Fruit fly (Drosophila melanogaster) whole organism, embryonic: ENCODE measurements around the gene JMJD5.

Experiments used
- B-H2 ChIP-seq: fragments of 200-800 bp; sonication (Bioruptor generic); optimal IDR thresholded peaks from 2 replicates; lab custom pipeline; 2018; ENCODE audit warnings: missing biosample characterization, mild to moderate bottlenecking, missing genetic modification characterization
- CG10267 ChIP-seq: fragments of 200-800 bp; sonication (Bioruptor generic); optimal IDR thresholded peaks from 2 replicates; lab custom pipeline; 2018; ENCODE audit warnings: missing biosample characterization, mild to moderate bottlenecking, missing genetic modification characterization, moderate library complexity
- CG11085 ChIP-seq: fragments of 200-800 bp; sonication (Bioruptor generic); IDR thresholded peaks from 2 replicates; pipeline ENCODE4 v1.3.6; 2022; ENCODE audit warnings: missing biosample characterization, missing genetic modification characterization
- CG12391 ChIP-seq: fragments of 200-800 bp; sonication (Bioruptor generic); optimal IDR thresholded peaks from 3 replicates; lab custom pipeline; 2018; ENCODE audit warnings: missing biosample characterization, mild to moderate bottlenecking, missing genetic modification characterization, moderate library complexity
- CG13296 ChIP-seq: fragments of 200-800 bp; sonication (Bioruptor generic); optimal IDR thresholded peaks from 3 replicates; lab custom pipeline; 2018; ENCODE audit warnings: missing biosample characterization, mild to moderate bottlenecking, missing genetic modification characterization
- CG13424 ChIP-seq: fragments of 200-800 bp; sonication (Bioruptor generic); optimal IDR thresholded peaks from 2 replicates; lab custom pipeline; 2019; ENCODE audit warnings: missing biosample characterization, mild to moderate bottlenecking, missing genetic modification characterization, moderate library complexity
- CG15479 ChIP-seq: fragments of 200-800 bp; sonication (Bioruptor generic); optimal IDR thresholded peaks from 3 replicates; lab custom pipeline; 2019; ENCODE audit warnings: missing biosample characterization, mild to moderate bottlenecking, missing genetic modification characterization, moderate library complexity
- CG1647 ChIP-seq: fragments of 200-800 bp; sonication (Bioruptor generic); optimal IDR thresholded peaks from 3 replicates; lab custom pipeline; 2016; ENCODE audit warnings: missing biosample characterization, missing genetic modification characterization
- CG18262 ChIP-seq: fragments of 200-800 bp; optimal IDR thresholded peaks from 3 replicates; lab custom pipeline; 2019; ENCODE audit warnings: missing biosample characterization, mild to moderate bottlenecking, missing genetic modification characterization, moderate library complexity
- CG2202 ChIP-seq: fragments of 200-800 bp; sonication (Bioruptor generic); optimal IDR thresholded peaks from 2 replicates; lab custom pipeline; 2018; ENCODE audit warnings: missing biosample characterization, mild to moderate bottlenecking, missing genetic modification characterization
- CG2712 ChIP-seq: fragments of 200-800 bp; optimal IDR thresholded peaks from 3 replicates; lab custom pipeline; 2019; ENCODE audit warnings: missing biosample characterization, mild to moderate bottlenecking, missing genetic modification characterization, moderate library complexity
- CG32772 ChIP-seq: fragments of 200-800 bp; sonication (Bioruptor generic); IDR thresholded peaks from 2 replicates; pipeline ENCODE4 v1.3.6; 2022; ENCODE audit warnings: missing biosample characterization, missing genetic modification characterization
- CG3407 ChIP-seq: fragments of 200-800 bp; sonication (Bioruptor generic); optimal IDR thresholded peaks from 2 replicates; lab custom pipeline; 2018; ENCODE audit warnings: missing biosample characterization, mild to moderate bottlenecking, missing genetic modification characterization
- CG7928 ChIP-seq: fragments of 200-800 bp; sonication (Bioruptor generic); optimal IDR thresholded peaks from 2 replicates; lab custom pipeline; 2017; ENCODE audit warnings: missing biosample characterization, mild to moderate bottlenecking, missing genetic modification characterization
- CG8359 ChIP-seq: fragments of 200-800 bp; sonication (Bioruptor generic); optimal IDR thresholded peaks from 2 replicates; lab custom pipeline; 2017; ENCODE audit warnings: missing biosample characterization, mild to moderate bottlenecking, missing genetic modification characterization, borderline replicate concordance
- CG8388 ChIP-seq: fragments of 200-800 bp; sonication (Bioruptor generic); optimal IDR thresholded peaks from 2 replicates; lab custom pipeline; 2019; ENCODE audit warnings: missing biosample characterization, mild to moderate bottlenecking, missing genetic modification characterization, moderate library complexity
- CkIIα-i1 ChIP-seq: fragments of 200-800 bp; sonication (Bioruptor generic); IDR thresholded peaks from 2 replicates; pipeline ENCODE4 v1.3.6; 2022; ENCODE audit warnings: missing biosample characterization, missing genetic modification characterization
- D ChIP-seq, 2 experiments: fragments of 200-800 bp in 1 of 2; fragments of >200 bp in 1 of 2; sonication (Bioruptor generic) in 1 of 2; optimal IDR thresholded peaks; 2 replicates in 1 of 2; 3 replicates in 1 of 2; lab custom pipeline; 2017; ENCODE audit warnings: mild to moderate bottlenecking in 1 of 2, missing biosample characterization in 1 of 2, missing genetic modification characterization in 1 of 2, missing genetic modification reagents in 1 of 2
- E2f2 ChIP-seq: fragments of 200-800 bp; sonication (Bioruptor generic); IDR thresholded peaks from 2 replicates; pipeline ENCODE4 v1.3.6; 2022; ENCODE audit warnings: missing biosample characterization, missing genetic modification characterization
- Ets65A ChIP-seq: fragments of 200-800 bp; sonication (Bioruptor generic); peaks from one replicate; lab custom pipeline; 2016; ENCODE audit warnings: missing biosample characterization, missing genetic modification characterization
- Fer2 ChIP-seq: fragments of 200-800 bp; sonication (Bioruptor generic); optimal IDR thresholded peaks from 2 replicates; lab custom pipeline; 2018; ENCODE audit warnings: missing biosample characterization, mild to moderate bottlenecking, missing genetic modification characterization, moderate library complexity
- Gug ChIP-seq: fragments of 200-800 bp; sonication (Bioruptor generic); IDR thresholded peaks from 4 replicates; pipeline ENCODE4 v1.3.6; 2022; ENCODE audit warnings: missing biosample characterization, missing genetic modification characterization
- Hey ChIP-seq: fragments of 200-800 bp; sonication (Bioruptor generic); optimal IDR thresholded peaks from 3 replicates; lab custom pipeline; 2018; ENCODE audit warnings: missing biosample characterization, mild to moderate bottlenecking, missing genetic modification characterization
- Hmr ChIP-seq: fragments of 200-800 bp; sonication (Bioruptor generic); optimal IDR thresholded peaks from 3 replicates; lab custom pipeline; 2017; ENCODE audit warnings: mild to moderate bottlenecking, missing biosample characterization, missing genetic modification reagents, missing genetic modification characterization
- Scr ChIP-seq: fragments of 200-800 bp; sonication (Bioruptor generic); IDR thresholded peaks from 2 replicates; pipeline ENCODE4 v1.3.6; 2022; ENCODE audit warnings: missing biosample characterization, missing genetic modification characterization; ENCODE audit not compliant: partially characterized antibody
- Side ChIP-seq: fragments of 200-800 bp; sonication (Bioruptor generic); optimal IDR thresholded peaks from 2 replicates; lab custom pipeline; 2016; ENCODE audit warnings: missing biosample characterization, missing genetic modification characterization
- al ChIP-seq: fragments of 200-800 bp; sonication (Bioruptor generic); IDR thresholded peaks from 2 replicates; pipeline ENCODE4 v1.3.6; 2022; ENCODE audit warnings: missing biosample characterization, missing genetic modification characterization
- br ChIP-seq: fragments of >200 bp; optimal IDR thresholded peaks from 2 replicates; lab custom pipeline; 2017
- caup ChIP-seq: fragments of 200-800 bp; sonication (Bioruptor generic); optimal IDR thresholded peaks from 3 replicates; lab custom pipeline; 2017; ENCODE audit warnings: missing biosample characterization, mild to moderate bottlenecking, missing genetic modification characterization, moderate library complexity; ENCODE audit not compliant: severe bottlenecking
- dati ChIP-seq: fragments of 200-800 bp; sonication (Bioruptor generic); IDR thresholded peaks from 2 replicates; pipeline ENCODE4 v1.3.6; 2022; ENCODE audit warnings: missing biosample characterization, missing genetic modification characterization
- dmrt99B ChIP-seq: fragments of 200-800 bp; sonication (Bioruptor generic); optimal IDR thresholded peaks from 2 replicates; lab custom pipeline; 2018; ENCODE audit warnings: missing biosample characterization, mild to moderate bottlenecking, missing genetic modification characterization, moderate library complexity
- ewg ChIP-seq: fragments of 200-800 bp; sonication (Bioruptor generic); optimal IDR thresholded peaks from 3 replicates; lab custom pipeline; 2017; ENCODE audit warnings: mild to moderate bottlenecking, missing biosample characterization, missing genetic modification reagents, missing genetic modification characterization
- insv ChIP-seq, 2 experiments: fragments of 200-800 bp; sonication (Bioruptor generic); optimal IDR thresholded peaks; 3 replicates each; lab custom pipeline; 2016 to 2018; ENCODE audit warnings: missing biosample characterization in 2 of 2, missing genetic modification characterization in 2 of 2
- knrl ChIP-seq: fragments of 200-800 bp; sonication (Bioruptor generic); IDR thresholded peaks from 3 replicates; pipeline ENCODE4 v1.3.6; 2022; ENCODE audit warnings: missing biosample characterization, missing genetic modification characterization; ENCODE audit not compliant: partially characterized antibody
- lola ChIP-seq, 3 experiments: fragments of >200 bp in 2 of 3; fragments of 200-800 bp in 1 of 3; sonication (Bioruptor generic) in 1 of 3; optimal IDR thresholded peaks; 2 replicates each; lab custom pipeline; 2017 to 2019; ENCODE audit warnings: missing biosample characterization in 3 of 3, missing genetic modification characterization in 3 of 3, mild to moderate bottlenecking in 1 of 3, moderate library complexity in 1 of 3
- nmo ChIP-seq: fragments of 200-800 bp; sonication (Bioruptor generic); optimal IDR thresholded peaks from 2 replicates; lab custom pipeline; 2018; ENCODE audit warnings: missing biosample characterization, mild to moderate bottlenecking, missing genetic modification characterization, moderate library complexity
- row ChIP-seq: fragments of 200-800 bp; sonication (Bioruptor generic); IDR thresholded peaks from 3 replicates; pipeline ENCODE4 v1.3.6; 2022; ENCODE audit warnings: missing biosample characterization, missing genetic modification characterization
- schlank ChIP-seq: fragments of 200-800 bp; sonication (Bioruptor generic); optimal IDR thresholded peaks from 2 replicates; lab custom pipeline; 2018; ENCODE audit warnings: missing biosample characterization, mild to moderate bottlenecking, missing genetic modification characterization
- sd ChIP-seq: fragments of 200-800 bp; sonication (Bioruptor generic); optimal IDR thresholded peaks from 3 replicates; lab custom pipeline; 2018; ENCODE audit warnings: missing biosample characterization, mild to moderate bottlenecking, missing genetic modification characterization, moderate library complexity
- sens ChIP-seq: fragments of 200-800 bp; sonication (Bioruptor generic); peaks from one replicate; lab custom pipeline; 2016; ENCODE audit warnings: missing biosample characterization, missing genetic modification characterization
- sisA ChIP-seq: fragments of 200-800 bp; sonication (Bioruptor generic); IDR thresholded peaks from 2 replicates; pipeline ENCODE4 v1.3.6; 2022; ENCODE audit warnings: missing biosample characterization, missing genetic modification characterization
- slou ChIP-seq: fragments of 200-800 bp; sonication (Bioruptor generic); optimal IDR thresholded peaks from 3 replicates; lab custom pipeline; 2016; ENCODE audit warnings: missing biosample characterization, missing genetic modification characterization
- sqz ChIP-seq: fragments of 200-800 bp; sonication (Bioruptor generic); optimal IDR thresholded peaks from 3 replicates; lab custom pipeline; 2018; ENCODE audit warnings: missing biosample characterization, mild to moderate bottlenecking, missing genetic modification characterization
- usp ChIP-seq: fragments of >200 bp; optimal IDR thresholded peaks from 2 replicates; lab custom pipeline; 2017; ENCODE audit warnings: missing biosample characterization, missing genetic modification characterization
- z ChIP-seq: fragments of 200-800 bp; sonication (Bioruptor generic); IDR thresholded peaks from 3 replicates; pipeline ENCODE4 v1.3.6; 2022; ENCODE audit warnings: missing biosample characterization, missing genetic modification characterization

The JMJD5 gene

DNA sequence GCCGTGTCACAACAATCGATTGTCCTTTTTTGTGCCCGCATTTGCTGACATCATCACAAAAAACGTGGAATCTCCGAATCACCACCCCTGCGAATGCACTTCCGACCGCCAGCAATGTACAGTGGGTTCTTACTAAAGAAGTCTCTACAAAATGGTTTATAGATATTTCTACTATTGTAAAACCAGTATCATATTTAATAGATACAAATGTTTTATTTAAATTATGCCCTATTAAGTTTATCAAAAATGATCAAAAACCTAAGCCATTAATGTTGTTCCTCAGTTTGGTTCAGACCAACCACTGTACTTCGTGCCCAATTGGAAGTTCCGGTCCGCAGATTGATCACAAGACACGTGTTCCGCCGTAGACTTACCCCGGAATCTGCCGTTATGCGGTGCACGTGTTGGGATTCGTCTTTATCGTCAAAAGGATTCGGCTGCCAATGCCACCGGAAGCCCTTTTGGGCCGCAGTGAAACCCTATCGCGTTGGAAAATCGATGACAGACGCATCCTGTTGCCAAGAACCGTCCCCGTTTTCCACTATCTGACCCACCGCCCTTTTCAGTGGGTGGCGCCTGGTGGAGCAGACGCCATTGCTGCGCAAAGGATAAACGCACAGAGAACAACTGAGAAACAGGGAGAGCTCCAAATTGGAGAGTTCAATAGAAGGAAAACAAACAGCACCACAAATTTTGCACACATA is 36.5 kb downstream of the JMJD5 start (continued):
- no peak for TF ChIP-seq knrl (GFP tag; lab: Robert Waterston, UW)
- no peak for TF ChIP-seq sisA (GFP tag; lab: Robert Waterston, UW)
- no peak for TF ChIP-seq CG32772 (GFP tag; lab: Robert Waterston, UW)
- TF ChIP-seq CG12391 (tag; lab: Kevin White, UChicago): peak; percentile 43
- TF ChIP-seq E2f2 (GFP tag; lab: Robert Waterston, UW): 0 out of 2 replicates have a peak, but pooled peaks have one; percentile 21
- TF ChIP-seq al (GFP tag; lab: Robert Waterston, UW): no peak
- no peak for TF ChIP-seq B-H2 (GFP tag; lab: Kevin White, UChicago)
- TF ChIP-seq CG2202 (tag; lab: Kevin White, UChicago): no peak
- TF ChIP-seq CG18262 (tag; lab: Kevin White, UChicago): peak; percentile 70
- TF ChIP-seq CkIIα-i1 (GFP tag; lab: Robert Waterston, UW): no peak
- TF ChIP-seq Side (GFP tag; lab: Kevin White, UChicago): no peak
- TF ChIP-seq lola (GFP tag; optimal IDR thresholded peaks at IDR 0.05; lab: Kevin White, UChicago): peak in 1 of 3 experiments; percentile 53
- peak; percentile 41 for TF ChIP-seq CG8388 (GFP tag; lab: Kevin White, UChicago)
- TF ChIP-seq CG10267 (tag; lab: Kevin White, UChicago): peak; percentile 29
- TF ChIP-seq nmo (GFP tag; lab: Kevin White, UChicago): peak; percentile 37
- no peak for TF ChIP-seq usp (GFP tag; lab: Kevin White, UChicago)
- peak; percentile 49 for TF ChIP-seq dmrt99B (tag; lab: Kevin White, UChicago)
- TF ChIP-seq Gug: 0 out of 4 replicates have a peak, but pooled peaks have one; percentile 3
- TF ChIP-seq CG7928 (GFP tag; lab: Kevin White, UChicago): no peak
- peak; percentile 11 for TF ChIP-seq Hmr
- TF ChIP-seq row: peak; percentile 56; the same call in 2 of the 3 replicates
- TF ChIP-seq insv (GFP tag; optimal IDR thresholded peaks at IDR 0.05; lab: Kevin White, UChicago): no peak
- no peak for TF ChIP-seq CG11085 (GFP tag; lab: Robert Waterston, UW)
- TF ChIP-seq Ets65A (GFP tag; lab: Kevin White, UChicago): no peak

DNA sequence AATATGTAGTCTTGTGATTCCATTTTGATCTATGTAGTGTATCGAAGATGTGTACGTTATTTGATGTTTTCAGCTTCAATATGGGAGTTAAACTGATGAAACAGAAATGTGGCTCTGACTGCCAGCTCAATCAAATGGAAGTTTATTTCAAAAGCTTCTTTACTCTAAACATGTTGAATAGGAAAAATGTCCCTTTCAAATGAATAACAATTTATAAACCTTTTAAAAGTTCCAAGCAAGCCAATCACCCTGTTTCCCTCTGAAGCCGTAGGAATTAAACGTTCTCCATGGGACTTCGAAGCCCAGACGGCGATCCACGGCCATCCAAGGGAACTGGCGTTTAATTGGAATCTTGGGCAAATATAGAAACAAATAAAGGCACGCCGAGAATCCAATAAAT is 37.2 kb downstream of the JMJD5 start, which contains the start of gene CG13898:
Gene CG13898 (minus strand): TSS at position 101 of the 400 bp plus-strand sequence.
- no peak for TF ChIP-seq CG3407 (GFP tag; lab: Kevin White, UChicago)
- TF ChIP-seq sens (GFP tag; lab: Kevin White, UChicago): peak; percentile 22
- TF ChIP-seq schlank: no peak

DNA sequence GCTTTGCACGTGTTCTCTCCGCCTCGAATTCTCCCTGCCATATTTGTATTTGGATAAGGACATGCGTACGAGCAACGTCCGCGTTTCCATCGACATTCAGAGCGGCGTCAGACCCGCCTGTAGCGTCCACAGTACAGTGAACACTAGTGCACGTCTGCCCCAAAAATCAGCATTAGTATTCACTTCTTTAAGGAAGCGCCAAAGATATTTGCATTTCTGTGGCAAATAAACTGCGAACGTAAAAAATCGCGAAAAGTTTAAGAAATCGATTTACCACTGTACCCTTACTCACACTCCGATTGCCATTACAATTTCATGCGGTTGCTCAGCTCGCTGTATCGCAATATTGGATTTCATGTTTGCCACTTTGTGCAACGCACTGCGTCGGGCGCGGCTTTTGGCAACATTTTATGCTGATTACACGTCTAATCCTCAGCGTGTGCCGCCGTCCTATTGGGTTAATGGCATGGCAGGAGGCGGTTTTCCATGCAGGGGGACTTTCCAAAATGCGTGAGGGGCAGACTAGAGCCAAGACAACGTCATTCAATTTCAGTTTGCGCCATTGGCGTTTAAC is 38.4 kb downstream of the JMJD5 start:
- peak; percentile 84 for TF ChIP-seq caup (GFP tag; lab: Kevin White, UChicago)
- TF ChIP-seq Fer2: peak; percentile 55
- peak; percentile 75 for TF ChIP-seq dati (GFP tag; lab: Robert Waterston, UW)
- TF ChIP-seq CG8359: peak; percentile 54
- peak; percentile 59 for TF ChIP-seq CG15479 (GFP tag; lab: Kevin White, UChicago)
- peak; percentile 62 for TF ChIP-seq sqz (GFP tag; lab: Kevin White, UChicago)
- peak; percentile 93 for TF ChIP-seq ewg
- peak; percentile 98 for TF ChIP-seq Hey
- peak; percentile 85 for TF ChIP-seq CG2712
- peak; percentile 81 for TF ChIP-seq CG13296 (GFP tag; lab: Kevin White, UChicago)
- TF ChIP-seq Scr (GFP tag; lab: Robert Waterston, UW): no peak
- peak; percentile 89 for TF ChIP-seq CG13424 (tag; lab: Kevin White, UChicago)
- TF ChIP-seq usp (GFP tag; lab: Kevin White, UChicago): no peak
- no peak for TF ChIP-seq z (GFP tag; lab: Robert Waterston, UW)
- peak; percentile 54 for TF ChIP-seq slou
- no peak for TF ChIP-seq br
- TF ChIP-seq CG1647: peak; percentile 89
- TF ChIP-seq sd: peak; percentile 64
- no peak for TF ChIP-seq D (optimal IDR thresholded peaks at IDR 0.05; lab: Kevin White, UChicago)
- TF ChIP-seq D (GFP tag; optimal IDR thresholded peaks at IDR 0.05; lab: Kevin White, UChicago): peak; percentile 79
